Fruit fly (Drosophila melanogaster): ENCODE data around the gene CG14153.

DNA sequence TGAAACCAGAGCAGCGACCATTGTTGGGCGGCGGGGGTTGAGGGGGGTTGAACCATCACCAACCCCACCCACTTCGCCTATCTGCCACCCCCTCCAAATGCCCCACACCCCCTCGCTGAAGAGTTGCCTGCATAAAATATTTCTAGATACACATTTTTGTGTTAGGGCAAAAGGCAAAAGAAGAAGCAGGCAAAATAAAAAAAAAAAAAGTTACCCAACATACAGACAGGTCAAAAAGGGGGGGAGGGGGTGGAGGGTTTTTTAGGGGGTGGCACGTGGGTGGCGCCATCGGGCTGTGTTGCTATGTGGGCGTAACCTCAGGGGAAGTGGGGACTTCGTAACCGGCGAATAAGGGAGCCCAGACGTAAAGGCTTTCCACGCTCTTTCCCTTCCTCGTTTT lies 29.2 kb downstream of the CG14153 start:
- TF ChIP-seq Mnt (GFP tag; optimal IDR thresholded peaks at IDR 0.05): no peak
- TF ChIP-seq bab1 (GFP tag; optimal IDR thresholded peaks at IDR 0.05): no peak
- TF ChIP-seq CG5204 (GFP tag; optimal IDR thresholded peaks at IDR 0.05): no peak
- no peak for TF ChIP-seq toe (GFP tag; optimal IDR thresholded peaks at IDR 0.05)
- no peak for TF ChIP-seq cic (GFP tag; optimal IDR thresholded peaks at IDR 0.05)
- TF ChIP-seq pad (GFP tag; optimal IDR thresholded peaks at IDR 0.05): no peak
- TF ChIP-seq CG12768 (GFP tag; optimal IDR thresholded peaks at IDR 0.05): no peak

Measured in whole organism, adult.